Worm (Caenorhabditis elegans) whole organism, L3 larva: ENCODE results near the gene T27A8.3.

Experiments used
- aly-2 ChIP-seq: fragments of 150-350 bp; optimal IDR thresholded peaks from 2 replicates; lab custom pipeline; 2014; ENCODE audit warnings: missing biosample characterization, missing genetic modification characterization
- nhr-11 ChIP-seq: fragments of 150-350 bp; optimal IDR thresholded peaks from 2 replicates; lab custom pipeline; 2014; ENCODE audit warnings: missing biosample characterization, missing genetic modification characterization
- nhr-12 ChIP-seq: fragments of 150-350 bp; optimal IDR thresholded peaks from 2 replicates; lab custom pipeline; 2014; ENCODE audit warnings: missing biosample characterization, missing genetic modification characterization
- nhr-237 ChIP-seq: fragments of 150-350 bp; optimal IDR thresholded peaks from 2 replicates; lab custom pipeline; 2014; ENCODE audit warnings: missing biosample characterization, missing genetic modification characterization
- nhr-28 ChIP-seq: fragments of 150-350 bp; optimal IDR thresholded peaks from 2 replicates; lab custom pipeline; 2014; ENCODE audit warnings: missing biosample characterization, missing genetic modification characterization
- skn-1 ChIP-seq: fragments of 150-350 bp; optimal IDR thresholded peaks from 2 replicates; lab custom pipeline; 2014; ENCODE audit warnings: missing biosample characterization, missing genetic modification characterization
- unc-39 ChIP-seq: sonication (generic microtip); optimal IDR thresholded peaks from 4 replicates; lab custom pipeline; 2017; ENCODE audit warnings: missing biosample characterization, missing genetic modification characterization

- TF ChIP-seq nhr-28 (tag; lab: Kevin White, UChicago): no peak
- no peak for TF ChIP-seq nhr-11 (tag; lab: Kevin White, UChicago)
- no peak for TF ChIP-seq aly-2
- no peak for TF ChIP-seq nhr-237 (tag; lab: Kevin White, UChicago)
- TF ChIP-seq skn-1: no peak
- no peak for TF ChIP-seq unc-39 (tag; lab: Kevin White, UChicago)
- no peak for TF ChIP-seq nhr-12
These were observed 14.0 kb downstream of the T27A8.3 start, which contains the start of gene C30F2.4 for ce11 chrX:16076470-16076869.
